Worm (Caenorhabditis elegans): Measurements from ENCODE around the gene ins-9.

ins-9 gene

DNA sequence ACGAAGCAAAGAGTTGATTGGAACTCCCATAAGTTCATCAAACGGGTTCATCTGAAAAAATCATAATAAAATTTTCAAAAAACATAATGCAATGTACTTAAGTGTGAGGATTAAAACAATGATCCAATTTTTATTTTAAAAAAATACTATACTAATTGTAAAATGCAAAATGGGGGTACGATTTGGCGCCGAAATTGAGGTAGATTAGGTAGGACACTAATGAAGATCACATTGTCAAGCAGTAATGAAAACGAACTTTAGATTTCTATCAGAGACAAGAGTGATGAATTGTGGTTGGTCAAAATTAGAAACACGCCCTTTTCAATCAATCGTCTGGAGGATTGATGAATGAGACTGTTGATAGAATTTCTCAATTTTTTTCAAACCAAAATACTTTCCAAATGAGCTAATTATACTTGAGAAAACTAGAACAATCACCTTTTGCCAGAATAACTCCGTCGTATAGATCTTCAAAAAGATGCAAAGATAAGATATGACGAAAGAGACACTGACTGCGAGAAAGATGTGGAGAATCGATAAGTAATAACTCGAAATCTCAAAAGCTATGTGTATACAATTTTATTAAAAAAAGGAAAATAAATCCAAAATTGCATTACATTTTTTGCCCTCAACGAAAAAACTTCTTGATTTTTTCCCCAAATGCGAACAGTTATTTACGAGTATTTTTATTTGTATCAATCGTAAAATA, 8.4 kb downstream of the ins-9 start, which contains the start of gene C06E2.5:
C06E2.5 (minus strand) TSS at position 51 of the 709 bp plus-strand sequence.
- TF ChIP-seq unc-62 (GFP tag; optimal IDR thresholded peaks at IDR 0.05), result no peak

DNA sequence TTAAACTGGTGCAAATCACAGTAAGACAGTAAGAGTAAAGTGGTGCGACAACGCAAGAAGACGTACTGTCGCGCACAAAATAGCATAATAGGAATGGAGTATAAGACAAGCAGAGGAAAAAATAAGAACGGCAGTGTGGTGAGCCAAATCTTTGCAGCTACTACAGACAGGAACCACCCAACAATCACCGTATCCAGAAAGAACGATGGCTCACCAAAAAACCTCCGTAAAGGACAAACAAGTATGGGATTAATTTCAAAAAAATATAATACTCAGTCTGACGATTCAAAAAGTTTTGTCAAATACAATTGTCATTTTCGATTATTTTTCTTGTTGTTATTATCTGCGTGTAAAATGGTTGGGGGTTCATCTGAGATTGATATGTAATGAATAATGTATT, 12.1 kb downstream of the ins-9 start:
- no peak for TF ChIP-seq unc-62 (GFP tag; optimal IDR thresholded peaks at IDR 0.05)

DNA sequence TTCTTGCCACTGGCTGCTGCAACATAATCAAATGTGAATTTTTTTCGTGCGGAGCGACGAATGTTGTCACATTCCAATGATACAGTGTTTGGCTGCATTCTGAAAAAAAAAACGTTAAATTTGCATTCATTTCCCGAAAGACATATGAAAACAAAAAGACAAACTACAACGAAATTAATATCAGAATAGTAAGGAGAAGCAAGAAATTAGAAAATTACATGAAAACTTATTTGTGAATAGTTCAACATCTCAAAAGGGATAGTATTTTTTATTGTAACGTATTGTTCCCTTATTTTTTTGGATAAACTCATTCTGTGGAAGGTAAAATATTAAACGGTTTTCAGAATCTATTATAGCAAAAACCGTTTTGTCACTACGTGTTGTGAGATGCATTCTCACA, 12.9 kb downstream of the ins-9 start, which contains the start of gene sprp-4:
sprp-4 (minus strand) TSS at position 101 of the 400 bp plus-strand sequence.
- no peak for TF ChIP-seq unc-62 (GFP tag; optimal IDR thresholded peaks at IDR 0.05)

DNA sequence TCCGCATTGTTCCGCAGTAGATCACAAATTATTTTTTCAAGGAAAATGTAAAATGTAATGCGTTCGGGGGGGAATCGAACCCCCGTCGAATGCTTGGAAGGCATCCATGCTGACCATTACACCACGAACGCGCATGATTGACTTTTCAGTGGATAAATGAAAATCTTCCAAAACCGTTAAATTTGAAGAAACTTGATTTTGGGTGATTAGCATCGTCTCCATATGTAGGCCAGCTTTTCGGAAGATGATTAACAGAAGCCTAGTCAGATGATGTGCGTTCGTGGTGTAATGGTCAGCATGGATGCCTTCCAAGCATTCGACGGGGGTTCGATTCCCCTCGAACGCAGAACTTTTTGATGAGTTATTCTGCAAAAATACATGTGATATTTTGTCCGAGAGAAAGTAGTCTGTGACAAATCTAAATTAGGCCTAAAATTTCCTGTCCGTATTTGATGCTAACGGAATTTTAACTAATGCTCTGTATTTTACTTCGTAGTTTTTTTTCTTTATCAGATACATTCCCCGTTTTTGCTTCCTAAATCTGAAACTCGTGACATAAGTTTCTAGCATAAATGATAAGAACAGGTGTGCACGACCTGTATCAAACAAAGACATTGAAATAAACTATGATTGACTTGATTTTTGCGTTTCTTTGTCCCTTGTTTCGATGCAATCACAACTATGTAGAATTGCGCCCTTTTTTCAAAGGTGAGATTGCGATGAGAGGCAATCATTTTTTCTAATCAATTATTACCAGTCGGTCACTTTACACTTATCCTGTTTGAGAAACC, 19.8 kb downstream of the ins-9 start, which contains the start of gene C28G1.10:
C28G1.10 (plus strand) TSS at position 676 of the 791 bp plus-strand sequence.
- no peak for TF ChIP-seq unc-62 (GFP tag; optimal IDR thresholded peaks at IDR 0.05)

DNA sequence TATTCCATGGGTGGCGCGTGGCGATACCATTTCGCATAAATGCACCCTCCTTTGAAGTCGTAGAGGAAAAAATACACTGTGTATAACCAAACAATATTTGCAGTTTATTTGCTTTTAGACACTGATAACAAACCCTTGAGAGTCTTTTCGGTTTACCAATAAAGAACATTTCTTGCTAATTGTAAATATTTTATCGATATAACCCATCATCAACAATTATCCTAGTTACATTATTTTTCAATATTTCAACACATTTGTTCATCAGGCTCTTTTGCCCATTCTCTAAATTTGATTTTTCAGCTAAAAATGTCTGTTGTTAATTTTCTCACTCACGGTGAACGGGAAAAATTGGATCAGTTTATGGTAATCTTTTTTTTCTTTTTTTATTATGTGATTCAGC, 22.5 kb downstream of the ins-9 start, which contains the start of gene ubc-23:
ubc-23 (plus strand) TSS at position 301 of the 400 bp plus-strand sequence.
- no peak for TF ChIP-seq unc-62 (GFP tag; optimal IDR thresholded peaks at IDR 0.05)

DNA sequence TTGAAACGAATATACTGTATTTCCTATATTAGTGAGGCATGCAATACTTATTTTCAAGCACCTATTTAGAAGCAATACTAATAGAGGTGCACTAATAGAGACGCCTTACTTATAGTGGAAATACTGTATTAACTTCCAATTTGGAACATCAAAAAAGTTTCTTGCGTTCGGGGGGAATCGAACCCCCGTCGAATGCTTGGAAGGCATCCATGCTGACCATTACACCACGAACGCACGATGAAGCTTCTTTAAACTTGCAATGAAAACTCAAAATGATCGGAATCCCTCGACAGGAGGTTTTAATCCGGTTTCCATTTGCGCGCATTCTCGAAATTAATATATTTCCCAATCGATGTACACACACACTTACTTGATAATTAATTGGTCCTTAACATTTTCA, 28.3 kb downstream of the ins-9 start:
- TF ChIP-seq unc-62 (GFP tag; optimal IDR thresholded peaks at IDR 0.05), result no peak

DNA sequence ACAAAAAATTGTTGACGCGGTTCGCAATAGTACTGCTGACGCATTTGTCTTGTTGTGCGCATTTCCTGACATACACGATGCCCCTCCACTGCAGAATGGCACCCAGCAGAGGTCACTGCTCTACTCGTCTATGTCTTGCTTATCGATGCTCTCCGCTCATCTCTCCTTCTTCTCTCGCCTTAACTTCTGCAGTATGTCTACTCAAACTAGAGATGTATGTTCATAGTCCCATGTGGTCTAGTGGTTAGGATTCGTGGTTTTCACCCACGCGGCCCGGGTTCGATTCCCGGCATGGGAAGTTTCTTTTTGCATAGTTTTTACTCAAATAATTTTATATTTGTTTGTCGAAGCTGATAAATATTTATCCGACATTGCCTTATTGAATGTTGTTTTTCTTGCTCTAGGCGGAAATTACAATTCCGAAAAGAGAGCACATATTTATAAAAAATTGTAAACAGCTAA, 30.5 kb downstream of the ins-9 start, which contains the start of gene C28G1.2:
C28G1.2 (plus strand) TSS at position 130 of the 462 bp plus-strand sequence.
- TF ChIP-seq unc-62 (GFP tag; optimal IDR thresholded peaks at IDR 0.05), result no peak

DNA sequence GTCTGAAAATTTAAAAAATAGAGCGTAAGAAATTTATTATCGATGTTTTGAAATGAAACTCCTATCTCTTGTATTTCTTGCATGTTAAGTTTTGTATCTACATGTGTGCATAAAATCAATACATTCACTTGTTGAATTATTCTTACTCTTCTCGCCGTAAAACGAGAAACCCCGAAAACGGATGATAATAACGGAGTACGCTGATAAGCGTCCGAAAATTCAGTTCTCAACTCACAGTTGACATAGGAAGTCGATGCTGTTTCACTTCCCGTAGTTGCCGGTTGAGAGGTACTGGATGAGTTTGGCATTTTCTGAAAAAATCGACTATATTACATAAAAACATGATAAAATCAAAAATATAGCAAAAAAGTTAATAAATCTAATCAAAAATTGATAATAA, 31.1 kb downstream of the ins-9 start, which contains the start of gene sec-15:
sec-15 (minus strand) TSS at position 311 of the 400 bp plus-strand sequence.
- no peak for TF ChIP-seq unc-62 (GFP tag; optimal IDR thresholded peaks at IDR 0.05)

- TF ChIP-seq unc-62 (GFP tag; optimal IDR thresholded peaks at IDR 0.05), result no peak
Observed at ce11 chrX:8831162-8831561, 35.3 kb downstream of the ins-9 start, which contains the start of gene C28G1.6. C28G1.6 (minus strand) TSS chrX:8831262.

ce11 chrX:8828365-8828764, 38.1 kb downstream of the ins-9 start, which contains the start of gene rcs-1:
rcs-1 (minus strand) TSS chrX:8828540.
- TF ChIP-seq unc-62 (GFP tag; optimal IDR thresholded peaks at IDR 0.05), result no peak

- TF ChIP-seq unc-62 (GFP tag; optimal IDR thresholded peaks at IDR 0.05), result no peak
Observed at ce11 chrX:8824437-8824836, 42.0 kb downstream of the ins-9 start, which contains the start of gene ifd-1. ifd-1 (minus strand) TSS chrX:8824448.

DNA sequence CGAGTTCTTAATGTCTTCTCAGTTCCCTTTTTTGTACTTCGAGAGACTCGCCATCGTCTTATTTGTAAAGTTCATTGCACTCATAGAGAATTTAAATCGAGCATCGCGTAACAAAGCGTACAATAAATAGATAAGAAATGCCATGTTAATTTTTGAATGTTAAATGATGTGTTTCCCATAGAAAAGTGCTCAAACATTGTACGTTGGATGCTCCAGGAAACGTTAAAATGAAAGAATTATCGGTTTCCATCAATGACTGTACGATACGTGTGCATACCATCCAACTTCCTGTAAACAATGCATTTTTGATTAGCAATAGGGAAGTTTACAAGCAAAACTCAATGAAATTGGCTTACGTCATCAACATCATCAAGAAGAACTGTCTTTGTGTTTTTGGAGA, 45.8 kb downstream of the ins-9 start:
- TF ChIP-seq unc-62 (GFP tag; optimal IDR thresholded peaks at IDR 0.05), result no peak

DNA sequence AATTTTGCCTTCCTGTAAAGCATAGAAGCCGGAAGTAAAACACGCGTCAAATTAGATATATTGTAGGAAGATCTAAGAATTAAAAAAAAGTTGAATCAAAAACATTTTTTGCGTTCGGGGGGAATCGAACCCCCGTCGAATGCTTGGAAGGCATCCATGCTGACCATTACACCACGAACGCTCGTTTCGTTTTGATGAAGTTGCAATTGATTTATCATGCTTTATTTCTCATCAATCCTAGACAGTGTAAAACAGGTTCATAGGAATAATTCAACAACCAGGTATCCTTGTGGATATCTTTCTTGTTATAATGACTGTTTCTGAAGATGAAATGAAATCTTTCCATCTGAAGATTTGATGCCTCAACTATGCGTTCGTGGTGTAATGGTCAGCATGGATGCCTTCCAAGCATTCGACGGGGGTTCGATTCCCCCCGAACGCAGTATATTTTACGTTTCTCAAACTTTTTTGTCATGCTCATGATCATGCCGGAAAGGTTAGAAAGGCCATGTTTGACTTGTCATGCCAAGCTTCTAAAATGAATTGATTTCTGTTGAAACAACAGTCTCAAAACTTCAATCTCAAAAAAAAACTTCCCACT, 46.5 kb downstream of the ins-9 start:
- TF ChIP-seq unc-62 (GFP tag; optimal IDR thresholded peaks at IDR 0.05), result no peak

DNA sequence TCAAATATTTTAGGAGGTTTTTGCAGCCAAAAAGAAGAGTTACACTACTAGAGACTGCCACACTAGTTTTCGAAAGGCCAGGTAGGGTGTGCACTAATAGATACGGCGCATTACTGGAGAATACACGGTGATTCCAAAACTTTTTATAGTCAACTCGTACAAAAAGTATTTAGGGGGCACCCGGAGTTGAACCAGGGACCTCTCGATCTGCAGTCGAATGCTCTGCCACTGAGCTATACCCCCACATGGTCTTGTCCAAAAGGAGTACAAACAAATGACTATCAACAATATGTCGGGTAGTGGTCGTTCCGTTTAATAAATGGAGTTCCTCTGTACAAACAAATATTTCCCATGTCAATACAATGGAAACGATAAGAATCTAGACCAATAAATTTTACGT, 48.5 kb downstream of the ins-9 start:
- no peak for TF ChIP-seq unc-62 (GFP tag; optimal IDR thresholded peaks at IDR 0.05)

Data from whole organism, dauer.